Worm (Caenorhabditis elegans) whole organism, mixed stage, embryonic: ENCODE results near the gene sri-62.

Experiments
- ces-1 ChIP-seq: fragments of 150-350 bp; optimal IDR thresholded peaks from 2 replicates; lab custom pipeline; 2014; ENCODE audit warnings: missing biosample characterization, missing genetic modification reagents, missing genetic modification characterization
- elt-3 ChIP-seq: fragments of 150-350 bp; optimal IDR thresholded peaks from 2 replicates; lab custom pipeline; 2014; ENCODE audit warnings: missing biosample characterization, missing genetic modification characterization
- lin-32 ChIP-seq: fragments of 200-800 bp; sonication (Bioruptor generic); optimal IDR thresholded peaks from 2 replicates; lab custom pipeline; 2018; ENCODE audit warnings: mild to moderate bottlenecking, missing genetic modification characterization, missing compliant biosample characterization
- lsy-2 ChIP-seq: fragments of 150-350 bp; optimal IDR thresholded peaks from 2 replicates; lab custom pipeline; 2014; ENCODE audit warnings: missing biosample characterization, missing genetic modification characterization
- nhr-12 ChIP-seq: fragments of 150-350 bp; optimal IDR thresholded peaks from 2 replicates; lab custom pipeline; 2014; ENCODE audit warnings: missing biosample characterization, missing genetic modification characterization
- nhr-28 ChIP-seq: fragments of 150-350 bp; optimal IDR thresholded peaks from 2 replicates; lab custom pipeline; 2014; ENCODE audit warnings: missing biosample characterization, missing genetic modification characterization
- pha-4 ChIP-seq: fragments of 150-350 bp; optimal IDR thresholded peaks from 2 replicates; lab custom pipeline; 2018; ENCODE audit warnings: missing biosample characterization, missing genetic modification reagents, missing genetic modification characterization
- snpc-4 ChIP-seq: fragments of 150-350 bp; optimal IDR thresholded peaks from 2 replicates; lab custom pipeline; 2014; ENCODE audit warnings: missing biosample characterization, missing genetic modification characterization
- unc-39 ChIP-seq: fragments of 150-350 bp; optimal IDR thresholded peaks from 2 replicates; lab custom pipeline; 2014; ENCODE audit warnings: missing biosample characterization, missing genetic modification characterization
- unc-62 ChIP-seq: fragments of 150-350 bp; optimal IDR thresholded peaks from 2 replicates; lab custom pipeline; 2014; ENCODE audit warnings: missing biosample characterization, missing genetic modification reagents, missing genetic modification characterization
- zip-8 ChIP-seq: fragments of 150-350 bp; optimal IDR thresholded peaks from 2 replicates; lab custom pipeline; 2014; ENCODE audit warnings: missing biosample characterization, missing genetic modification characterization
- ztf-11 ChIP-seq: fragments of 150-350 bp; optimal IDR thresholded peaks from 2 replicates; lab custom pipeline; 2014; ENCODE audit warnings: missing biosample characterization, missing genetic modification characterization

ce11 chrII:2700229-2700628 is 2.0 kb upstream of the sri-62 start, which contains the start of gene sri-61:
- no peak for TF ChIP-seq nhr-28 (tag; lab: Kevin White, UChicago)
- TF ChIP-seq unc-62 (GFP tag; lab: Kevin White, UChicago), result no peak
- TF ChIP-seq ztf-11 (tag; lab: Kevin White, UChicago), result no peak
- TF ChIP-seq ces-1 (GFP tag; lab: Kevin White, UChicago), result no peak
- TF ChIP-seq elt-3 (tag; lab: Kevin White, UChicago), result no peak
- TF ChIP-seq lsy-2 (tag; lab: Kevin White, UChicago), result no peak
- no peak for TF ChIP-seq unc-39
- no peak for TF ChIP-seq snpc-4 (tag; lab: Kevin White, UChicago)
- no peak for TF ChIP-seq pha-4 (tag; lab: Kevin White, UChicago)
- TF ChIP-seq zip-8 (tag; lab: Kevin White, UChicago), result no peak
- TF ChIP-seq nhr-12, result no peak
- no peak for TF ChIP-seq lin-32 (GFP tag; lab: Kevin White, UChicago)
